Worm (Caenorhabditis elegans) whole organism, L4 larva: Measurements from ENCODE around the gene C04B4.2.
A peak's percentile ranks its signal among the peaks of the same experiment; 100 is the strongest.

ENCODE experiments used
- F10B5.3 ChIP-seq: sonication (generic microtip); optimal IDR thresholded peaks from 2 replicates; lab custom pipeline; 2016; ENCODE audit warnings: mild to moderate bottlenecking, missing genetic modification characterization, missing compliant biosample characterization
- R02D3.7 ChIP-seq: fragments of 150-350 bp; sonication (generic microtip); optimal IDR thresholded peaks from 3 replicates; lab custom pipeline; 2014; ENCODE audit warnings: missing biosample characterization, missing genetic modification characterization
- T20F7.1 ChIP-seq: fragments of 200-800 bp; sonication (Bioruptor generic); optimal IDR thresholded peaks from 2 replicates; lab custom pipeline; 2018; ENCODE audit warnings: mild to moderate bottlenecking, missing genetic modification characterization, missing compliant biosample characterization
- Y105C5A.15 ChIP-seq: fragments of 200-800 bp; sonication (Bioruptor generic); IDR thresholded peaks from 2 replicates; pipeline ENCODE4 v1.3.6; 2022; ENCODE audit warnings: missing genetic modification characterization, missing compliant biosample characterization
- Y5F2A.4 ChIP-seq: fragments of 200-800 bp; sonication (Bioruptor generic); optimal IDR thresholded peaks from 2 replicates; lab custom pipeline; 2018; ENCODE audit warnings: mild to moderate bottlenecking, missing genetic modification characterization, missing compliant biosample characterization
- aha-1 ChIP-seq: fragments of 150-350 bp; peaks from one replicate; lab custom pipeline; 2014; ENCODE audit warnings: missing biosample characterization, missing genetic modification characterization
- ceh-20 ChIP-seq: fragments of 200-800 bp; sonication (Bioruptor generic); IDR thresholded peaks from 2 replicates; pipeline ENCODE4 v1.3.6; 2022; ENCODE audit warnings: missing genetic modification reagents, missing genetic modification characterization, missing compliant biosample characterization
- daf-16 ChIP-seq, 3 experiments: sonication (generic microtip); optimal IDR thresholded peaks; 2 replicates each; lab custom pipeline; 2016 to 2017; ENCODE audit warnings: missing genetic modification characterization in 3 of 3, missing genetic modification reagents in 3 of 3, mild to moderate bottlenecking in 2 of 3, missing compliant biosample characterization in 2 of 3, missing biosample characterization in 1 of 3, moderate library complexity in 1 of 3
- daf-19 ChIP-seq: fragments of 200-800 bp; sonication (Bioruptor generic); conservative IDR thresholded peaks from 2 replicates; pipeline ENCODE4 v1.3.6; 2022; ENCODE audit warnings: missing genetic modification characterization, missing compliant biosample characterization
- dmd-8 ChIP-seq: fragments of 200-800 bp; sonication (Bioruptor generic); IDR thresholded peaks from 2 replicates; pipeline ENCODE4 v1.3.6; 2022; ENCODE audit warnings: missing genetic modification characterization, missing compliant biosample characterization
- dmd-9 ChIP-seq: fragments of 200-800 bp; sonication (Bioruptor generic); IDR thresholded peaks from 2 replicates; pipeline ENCODE4 v1.3.6; 2022; ENCODE audit warnings: missing genetic modification reagents, missing genetic modification characterization, missing compliant biosample characterization
- dpl-1 ChIP-seq: fragments of 150-350 bp; optimal IDR thresholded peaks from 2 replicates; lab custom pipeline; 2014; ENCODE audit warnings: missing biosample characterization, missing genetic modification reagents, missing genetic modification characterization
- fkh-10 ChIP-seq: fragments of 150-350 bp; optimal IDR thresholded peaks from 2 replicates; lab custom pipeline; 2014; ENCODE audit warnings: missing biosample characterization, missing genetic modification reagents, missing genetic modification characterization
- hlh-30 ChIP-seq: sonication (generic microtip); optimal IDR thresholded peaks from 2 replicates; lab custom pipeline; 2017; ENCODE audit warnings: antibody characterized with exemption, mild to moderate bottlenecking, missing genetic modification characterization, missing compliant biosample characterization; ENCODE audit not compliant: insufficient read depth
- hmg-1.1 ChIP-seq: fragments of 200-800 bp; sonication (Bioruptor generic); IDR thresholded peaks from 2 replicates; pipeline ENCODE4 v1.3.6; 2022; ENCODE audit warnings: missing genetic modification reagents, missing genetic modification characterization, missing compliant biosample characterization
- lin-1 ChIP-seq: fragments of 200-800 bp; sonication (Bioruptor generic); IDR thresholded peaks from 2 replicates; pipeline ENCODE4 v1.3.6; 2022; ENCODE audit warnings: missing genetic modification reagents, missing genetic modification characterization, missing compliant biosample characterization
- lin-29 ChIP-seq: fragments of 200-800 bp; sonication (Bioruptor generic); IDR thresholded peaks from 2 replicates; pipeline ENCODE4 v1.3.6; 2022; ENCODE audit warnings: missing genetic modification reagents, missing genetic modification characterization, missing compliant biosample characterization
- madf-5 ChIP-seq, 2 experiments: fragments of 200-800 bp; sonication (Bioruptor generic); IDR thresholded peaks; 2 replicates each; pipeline ENCODE4 v1.3.6; 2022; ENCODE audit warnings: missing compliant biosample characterization in 2 of 2, missing genetic modification characterization in 2 of 2
- mdl-1 ChIP-seq, 2 experiments: fragments of 150-350 bp in 1 of 2; sonication (generic microtip) in 1 of 2; optimal IDR thresholded peaks; 2 replicates each; lab custom pipeline; 2014 to 2017; ENCODE audit warnings: missing biosample characterization in 2 of 2, missing genetic modification characterization in 2 of 2
- mxl-2 ChIP-seq: fragments of 200-800 bp; sonication (Bioruptor generic); conservative IDR thresholded peaks from 2 replicates; pipeline ENCODE4 v1.3.6; 2022; ENCODE audit warnings: missing genetic modification reagents, missing genetic modification characterization, missing compliant biosample characterization
- mxl-3 ChIP-seq: fragments of 200-800 bp; sonication (Bioruptor generic); optimal IDR thresholded peaks from 2 replicates; lab custom pipeline; 2018; ENCODE audit warnings: mild to moderate bottlenecking, missing genetic modification characterization, missing compliant biosample characterization
- nhr-10 ChIP-seq: fragments of 150-350 bp; optimal IDR thresholded peaks from 2 replicates; lab custom pipeline; 2014; ENCODE audit warnings: missing biosample characterization, missing genetic modification characterization
- nhr-41 ChIP-seq: fragments of 200-800 bp; sonication (Bioruptor generic); IDR thresholded peaks from 2 replicates; pipeline ENCODE4 v1.3.6; 2022; ENCODE audit warnings: missing genetic modification reagents, missing genetic modification characterization, missing compliant biosample characterization
- pha-4 ChIP-seq, 2 experiments: fragments of 150-350 bp in 1 of 2; fragments of 200-800 bp in 1 of 2; sonication (Bioruptor generic) in 1 of 2; IDR thresholded peaks in 1 of 2; optimal IDR thresholded peaks in 1 of 2; 2 replicates each; pipeline versions ENCODE4 v1.3.6 to Lab custom; 2014 to 2022; ENCODE audit warnings: missing genetic modification characterization in 2 of 2, missing genetic modification reagents in 2 of 2, missing biosample characterization in 1 of 2, missing compliant biosample characterization in 1 of 2
- php-3 ChIP-seq: fragments of 200-800 bp; sonication (Bioruptor generic); IDR thresholded peaks from 2 replicates; pipeline ENCODE4 v1.3.6; 2022; ENCODE audit warnings: missing genetic modification reagents, missing genetic modification characterization, missing compliant biosample characterization
- pqm-1 ChIP-seq: sonication (generic microtip); optimal IDR thresholded peaks from 2 replicates; lab custom pipeline; 2017; ENCODE audit warnings: missing biosample characterization, missing genetic modification characterization
- sdz-12 ChIP-seq: fragments of 200-800 bp; sonication (Bioruptor generic); optimal IDR thresholded peaks from 2 replicates; lab custom pipeline; 2018; ENCODE audit warnings: mild to moderate bottlenecking, missing genetic modification characterization, missing compliant biosample characterization
- set-16 ChIP-seq: fragments of 200-800 bp; sonication (Bioruptor generic); IDR thresholded peaks from 2 replicates; pipeline ENCODE4 v1.3.6; 2022; ENCODE audit warnings: missing genetic modification reagents, missing genetic modification characterization, missing compliant biosample characterization
- skn-1 ChIP-seq: fragments of 150-350 bp; optimal IDR thresholded peaks from 2 replicates; lab custom pipeline; 2014; ENCODE audit warnings: missing biosample characterization, missing genetic modification characterization
- snpc-4 ChIP-seq: fragments of 150-350 bp; optimal IDR thresholded peaks from 2 replicates; lab custom pipeline; 2014; ENCODE audit warnings: missing biosample characterization, missing genetic modification characterization
- spr-1 ChIP-seq: sonication (generic microtip); optimal IDR thresholded peaks from 2 replicates; lab custom pipeline; 2016; ENCODE audit warnings: mild to moderate bottlenecking, missing genetic modification characterization, missing compliant biosample characterization
- spr-3 ChIP-seq: fragments of 200-800 bp; sonication (Bioruptor generic); optimal IDR thresholded peaks from 2 replicates; lab custom pipeline; 2018; ENCODE audit warnings: mild to moderate bottlenecking, missing genetic modification characterization, missing compliant biosample characterization
- tra-1 ChIP-seq: fragments of 200-800 bp; sonication (Bioruptor generic); IDR thresholded peaks from 2 replicates; pipeline ENCODE4 v1.3.6; 2022; ENCODE audit warnings: missing genetic modification reagents, missing genetic modification characterization, missing compliant biosample characterization
- unc-39 ChIP-seq: sonication (generic microtip); optimal IDR thresholded peaks from 2 replicates; lab custom pipeline; 2017; ENCODE audit warnings: missing biosample characterization, missing genetic modification characterization
- unc-62 ChIP-seq, 3 experiments: fragments of 150-350 bp in 1 of 3; sonication (generic microtip); optimal IDR thresholded peaks in 2 of 3; peaks in 1 of 3; 1 replicate in 1 of 3; 2 replicates in 2 of 3; lab custom pipeline; 2014 to 2017; ENCODE audit warnings: missing biosample characterization in 3 of 3, missing genetic modification characterization in 3 of 3, missing genetic modification reagents in 3 of 3, missing genotype in 1 of 3
- vab-7 ChIP-seq: fragments of 200-800 bp; sonication (Bioruptor generic); IDR thresholded peaks from 2 replicates; pipeline ENCODE4 v1.3.6; 2022; ENCODE audit warnings: missing genetic modification reagents, missing genetic modification characterization, missing compliant biosample characterization

C04B4.2 gene

DNA sequence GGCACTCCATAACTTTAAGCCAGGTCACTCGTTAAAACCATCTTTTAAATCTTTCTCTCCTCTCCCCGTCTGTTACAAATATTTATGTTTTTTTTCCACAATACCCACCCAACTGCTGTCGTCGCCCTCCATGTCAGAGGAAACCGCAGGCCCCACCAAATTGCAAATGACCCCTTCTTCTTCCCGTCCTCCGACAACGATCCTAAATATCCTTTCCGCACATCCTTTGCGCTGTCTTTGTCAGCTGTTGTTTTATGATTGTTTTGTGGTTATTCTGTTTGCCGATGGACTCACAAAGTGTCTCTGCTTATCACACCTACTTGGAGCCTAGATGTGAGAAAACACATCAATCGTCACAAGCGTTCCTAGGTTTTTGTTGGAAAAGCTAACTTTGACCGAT is 34.9 kb upstream of the C04B4.2 start:
- no peak for TF ChIP-seq fkh-10 (GFP tag; lab: Kevin White, UChicago)
- TF ChIP-seq T20F7.1: no peak
- no peak for TF ChIP-seq dmd-8 (GFP tag; lab: Robert Waterston, UW)
- no peak for TF ChIP-seq dpl-1 (GFP tag; lab: Kevin White, UChicago)
- no peak for TF ChIP-seq unc-39 (tag; lab: Kevin White, UChicago)
- TF ChIP-seq pqm-1: no peak
- TF ChIP-seq skn-1 (tag; lab: Kevin White, UChicago): no peak
- TF ChIP-seq daf-16 (GFP tag; optimal IDR thresholded peaks at IDR 0.05; lab: Kevin White, UChicago): peak in 1 of 2 experiments; percentile 53
- TF ChIP-seq daf-16 (tag; optimal IDR thresholded peaks at IDR 0.05; lab: Kevin White, UChicago): no peak
- TF ChIP-seq unc-62 (GFP tag; optimal IDR thresholded peaks at IDR 0.05 in 1 of 2; lab: Kevin White, UChicago): peak in 1 of 2 experiments; percentile 49
- no peak for TF ChIP-seq unc-62 (tag; optimal IDR thresholded peaks at IDR 0.05; lab: Kevin White, UChicago)
- TF ChIP-seq nhr-41 (GFP tag; lab: Robert Waterston, UW): no peak
- TF ChIP-seq mxl-2: no peak
- TF ChIP-seq F10B5.3: no peak
- TF ChIP-seq, all 104 proteins: peak for 2

DNA sequence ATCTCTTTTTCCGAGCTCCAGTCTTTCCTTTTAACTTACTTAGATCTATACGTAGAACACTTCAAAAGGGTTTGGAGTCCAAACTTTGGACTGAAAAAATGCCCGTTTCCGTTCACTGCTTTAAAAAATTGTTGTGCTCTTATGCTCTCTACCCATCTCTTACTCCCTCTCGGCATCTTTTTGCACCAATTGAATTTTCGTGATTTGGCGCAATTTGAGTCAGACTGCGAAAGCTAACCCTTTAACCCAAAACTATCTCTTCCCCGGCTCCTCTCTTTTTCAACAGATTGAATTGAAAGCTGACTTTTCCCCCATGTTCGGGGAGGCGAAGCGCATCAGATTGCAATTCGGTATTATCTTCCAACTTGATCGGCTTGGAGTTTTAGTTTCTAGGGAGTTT is 30.9 kb upstream of the C04B4.2 start:
- TF ChIP-seq daf-19 (GFP tag; lab: Robert Waterston, UW) (no peak), pqm-1 (no peak), Y105C5A.15 (no peak), daf-16 (GFP tag; optimal IDR thresholded peaks at IDR 0.05; lab: Kevin White, UChicago) (no peak), daf-16 (tag; optimal IDR thresholded peaks at IDR 0.05; lab: Kevin White, UChicago) (no peak), spr-3 (GFP tag; lab: Kevin White, UChicago) (no peak), dmd-9 (GFP tag; lab: Robert Waterston, UW) (no peak), lin-1 (GFP tag; lab: Robert Waterston, UW) (no peak)

DNA sequence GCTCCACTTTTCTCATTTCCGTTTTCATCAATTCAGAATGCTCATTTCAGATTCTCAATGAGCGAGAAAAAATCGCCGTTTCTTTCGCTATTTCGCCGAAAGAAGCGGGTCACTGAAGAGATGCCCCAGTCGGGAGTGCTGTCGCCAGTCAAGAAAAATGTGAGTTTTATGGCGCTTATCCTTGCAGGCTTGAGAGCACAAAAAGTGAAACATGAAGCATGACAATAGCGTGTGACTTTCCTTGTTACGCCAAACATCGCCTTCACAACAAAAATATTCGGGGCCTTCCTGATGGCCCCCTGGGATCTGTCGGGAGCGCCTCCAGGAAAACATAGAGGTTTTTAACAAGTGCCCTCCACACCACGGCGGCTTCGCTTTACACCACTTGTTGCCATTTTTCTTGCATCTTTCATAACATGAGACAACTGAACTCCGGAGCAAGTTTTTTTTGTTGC is 26.5 kb upstream of the C04B4.2 start, which contains the start of gene E01G6.2:
Gene E01G6.2 (plus strand): TSS at position 51 of the 455 bp plus-strand sequence.
- TF ChIP-seq nhr-10 (tag; lab: Kevin White, UChicago): no peak
- TF ChIP-seq hlh-30 (tag; lab: Kevin White, UChicago): peak; percentile 56
- no peak for TF ChIP-seq Y5F2A.4 (GFP tag; lab: Kevin White, UChicago)
- peak; percentile 94 for TF ChIP-seq aha-1 (tag; lab: Kevin White, UChicago)
- TF ChIP-seq vab-7: no peak
- TF ChIP-seq hmg-1.1 (GFP tag; lab: Robert Waterston, UW): 0 out of 2 replicates have a peak, but pooled peaks have one; percentile 31
- no peak for TF ChIP-seq mdl-1 (tag; optimal IDR thresholded peaks at IDR 0.05; lab: Kevin White, UChicago)
- TF ChIP-seq snpc-4 (tag; lab: Kevin White, UChicago): no peak
- no peak for TF ChIP-seq php-3 (GFP tag; lab: Robert Waterston, UW)
- no peak for TF ChIP-seq madf-5 (GFP tag; IDR thresholded peaks at IDR 0.05; lab: Robert Waterston, UW)
- 0 out of 2 replicates have a peak, but pooled peaks have one; percentile 29 for TF ChIP-seq ceh-20 (GFP tag; lab: Robert Waterston, UW)

DNA sequence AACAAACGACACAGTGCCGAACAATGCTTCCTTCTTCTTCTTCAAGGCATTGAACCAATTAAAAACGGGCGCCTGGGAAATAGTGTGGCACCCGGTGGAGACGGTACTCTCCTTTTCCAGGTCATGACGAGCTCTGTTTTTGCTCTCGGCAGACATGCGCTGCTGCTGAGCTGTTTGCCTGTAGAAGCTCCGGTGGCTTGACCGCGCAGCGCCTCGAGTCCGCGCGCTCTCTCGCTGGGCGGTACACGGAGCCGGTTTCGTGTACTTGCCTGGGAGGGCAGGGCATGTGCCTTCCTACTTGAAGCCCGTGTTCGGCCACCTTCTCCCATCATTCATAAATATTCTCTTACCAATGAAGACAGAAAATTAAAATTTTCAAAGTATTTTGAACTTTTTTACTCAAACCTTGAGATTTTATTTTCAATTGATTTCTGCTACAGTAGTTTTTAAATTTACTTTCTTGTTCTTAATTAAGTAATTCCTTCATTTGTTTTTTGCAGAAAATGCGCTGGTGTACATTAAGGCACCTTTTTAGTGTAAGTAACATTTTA is 22.6 kb upstream of the C04B4.2 start, which contains the start of gene E01G6.1:
Gene E01G6.1 (plus strand): TSS at position 501 of the 551 bp plus-strand sequence.
- TF ChIP-seq skn-1 (tag; lab: Kevin White, UChicago) (no peak), dmd-8 (GFP tag; lab: Robert Waterston, UW) (0 out of 2 replicates have a peak, but pooled peaks have one; percentile 37), set-16 (GFP tag; lab: Robert Waterston, UW) (peak; percentile 93)

DNA sequence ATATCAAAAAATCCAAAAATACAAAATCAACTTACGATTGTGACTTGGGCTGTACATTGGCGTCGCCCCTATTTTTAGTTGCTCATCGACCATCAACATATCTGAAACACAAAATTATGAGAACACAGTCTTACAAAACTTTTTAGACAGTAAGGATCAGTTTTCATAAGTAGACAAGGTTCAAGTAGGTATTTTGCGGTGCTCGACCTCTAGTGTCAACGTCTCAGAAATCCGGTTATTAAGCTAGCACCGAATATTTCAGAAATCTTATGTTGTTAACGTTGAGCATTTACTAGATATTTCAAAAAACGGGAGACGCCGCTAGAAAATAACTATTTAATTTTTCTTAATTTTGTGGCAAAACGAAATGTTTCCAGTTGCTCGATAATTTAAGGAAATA is 12.2 kb upstream of the C04B4.2 start, which contains the start of gene otpl-8:
Gene otpl-8 (minus strand): TSS at position 101 of the 400 bp plus-strand sequence.
- TF ChIP-seq mxl-3 (GFP tag; lab: Kevin White, UChicago) (no peak), lin-29 (GFP tag; lab: Robert Waterston, UW) (no peak), spr-1 (tag; lab: Kevin White, UChicago) (no peak), sdz-12 (no peak), tra-1 (no peak), pha-4 (GFP tag; IDR thresholded peaks at IDR 0.05; lab: Robert Waterston, UW) (no peak), pha-4 (tag; optimal IDR thresholded peaks at IDR 0.05; lab: Kevin White, UChicago) (no peak), R02D3.7 (no peak)
- TF ChIP-seq, all 104 proteins: peak for 0
